Worm (Caenorhabditis elegans): ENCODE results near the gene fbxa-45.
A peak's percentile ranks its signal among the peaks of the same experiment; 100 is the strongest.

Gene fbxa-45

DNA sequence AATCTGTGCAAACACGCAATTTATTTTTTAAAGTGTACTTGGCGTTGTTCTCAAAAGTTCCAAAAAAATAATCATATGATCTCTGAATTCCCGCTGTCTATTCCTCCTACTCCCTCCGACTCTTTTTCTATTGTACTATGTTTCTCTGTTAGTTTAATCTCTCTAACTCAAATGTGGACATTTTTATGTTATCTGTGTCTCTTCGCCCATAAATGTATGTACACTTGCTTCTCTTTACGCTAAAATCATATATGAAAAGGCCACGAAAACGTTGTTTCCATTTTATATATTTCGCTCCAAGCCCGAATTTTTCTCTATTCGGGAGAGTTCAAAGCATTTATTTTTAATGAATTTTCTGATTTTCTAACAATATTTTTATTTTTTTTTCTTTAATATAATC, 11.6 kb upstream of the fbxa-45 start:
- TF ChIP-seq elt-2 (tag; optimal IDR thresholded peaks at IDR 0.05) (peak; percentile 25), nhr-77 (tag; optimal IDR thresholded peaks at IDR 0.05) (no peak), pha-4 (tag; optimal IDR thresholded peaks at IDR 0.05) (peak; percentile 61), pqm-1 (tag; optimal IDR thresholded peaks at IDR 0.05) (peak; percentile 3), ztf-4 (tag; optimal IDR thresholded peaks at IDR 0.05) (no peak)

DNA sequence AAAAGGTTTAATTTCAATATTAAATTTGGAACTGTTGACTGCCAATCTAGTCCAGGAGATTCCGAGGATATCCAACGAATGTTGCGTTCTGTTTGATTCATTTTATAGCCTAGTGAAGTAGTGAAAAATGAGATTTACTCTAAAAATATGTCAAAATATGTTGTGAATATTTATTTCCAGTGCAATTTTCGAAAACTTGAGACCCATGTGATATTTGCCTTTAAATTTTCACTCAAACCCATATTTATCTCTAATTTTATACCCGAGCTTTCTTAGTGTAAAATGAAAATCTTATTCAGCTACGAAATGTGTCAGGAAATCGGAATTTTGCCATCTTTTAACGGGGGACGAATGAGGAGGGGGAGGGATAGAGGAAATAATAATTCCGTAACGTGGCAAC, 10.6 kb upstream of the fbxa-45 start, which contains the start of gene F09C6.16:
F09C6.16 (minus strand) TSS at position 101 of the 400 bp plus-strand sequence.
- TF ChIP-seq unc-62 (GFP tag; optimal IDR thresholded peaks at IDR 0.05) (no peak), aly-2 (tag; optimal IDR thresholded peaks at IDR 0.05) (no peak), egl-5 (tag; optimal IDR thresholded peaks at IDR 0.05) (no peak), sea-2 (GFP tag; optimal IDR thresholded peaks at IDR 0.05) (no peak), ceh-16 (tag; optimal IDR thresholded peaks at IDR 0.05) (no peak), nhr-76 (tag; optimal IDR thresholded peaks at IDR 0.05) (no peak), egl-27 (tag; optimal IDR thresholded peaks at IDR 0.05) (no peak), ZK546.5 (tag; optimal IDR thresholded peaks at IDR 0.05) (no peak), fos-1 (tag; optimal IDR thresholded peaks at IDR 0.05) (no peak), tbx-2 (tag; optimal IDR thresholded peaks at IDR 0.05) (no peak), ztf-11 (tag; optimal IDR thresholded peaks at IDR 0.05) (no peak), lin-39 (tag; optimal IDR thresholded peaks at IDR 0.05) (no peak), ztf-4 (tag; optimal IDR thresholded peaks at IDR 0.05) (no peak), unc-39 (tag; optimal IDR thresholded peaks at IDR 0.05) (no peak), pqm-1 (tag; optimal IDR thresholded peaks at IDR 0.05) (no peak), jun-1 (tag; optimal IDR thresholded peaks at IDR 0.05) (no peak), daf-12 (tag; optimal IDR thresholded peaks at IDR 0.05) (no peak), elt-2 (tag; optimal IDR thresholded peaks at IDR 0.05) (no peak), nhr-77 (tag; optimal IDR thresholded peaks at IDR 0.05) (no peak)

DNA sequence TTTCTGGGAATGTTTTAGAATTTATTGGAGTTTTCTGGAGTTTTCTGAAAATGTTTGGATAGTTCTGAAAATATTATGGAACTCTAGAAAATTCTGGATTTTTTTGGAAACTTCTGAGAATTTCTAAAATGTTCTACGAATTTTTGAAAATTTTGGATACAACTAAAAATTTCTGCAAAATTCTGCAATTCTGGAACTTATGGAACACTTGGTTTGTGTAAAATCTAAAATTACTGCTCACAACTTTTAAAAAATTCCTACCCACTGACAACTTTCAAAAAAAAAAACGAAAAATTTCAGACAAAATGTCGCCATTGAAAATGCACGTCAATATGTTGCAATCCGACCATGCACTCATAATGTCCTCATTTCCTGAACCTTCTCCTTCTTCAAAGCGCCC, 5.4 kb upstream of the fbxa-45 start, which contains the start of gene nhr-262:
nhr-262 (plus strand) TSS at position 301 of the 400 bp plus-strand sequence.
- TF ChIP-seq nhr-25 (tag; optimal IDR thresholded peaks at IDR 0.05) (no peak), ceh-82 (tag; optimal IDR thresholded peaks at IDR 0.05) (no peak), ceh-28 (tag; optimal IDR thresholded peaks at IDR 0.05) (no peak), lsy-12 (tag; optimal IDR thresholded peaks at IDR 0.05) (no peak), elt-3 (tag; optimal IDR thresholded peaks at IDR 0.05) (no peak), nhr-77 (tag; optimal IDR thresholded peaks at IDR 0.05) (no peak), nhr-67 (tag; optimal IDR thresholded peaks at IDR 0.05) (no peak), mdl-1 (tag; optimal IDR thresholded peaks at IDR 0.05) (no peak), ceh-16 (tag; optimal IDR thresholded peaks at IDR 0.05) (no peak), pqm-1 (tag; optimal IDR thresholded peaks at IDR 0.05) (no peak), skn-1 (tag; optimal IDR thresholded peaks at IDR 0.05) (no peak), aly-2 (tag; optimal IDR thresholded peaks at IDR 0.05) (no peak), unc-39 (tag; optimal IDR thresholded peaks at IDR 0.05) (no peak), fkh-2 (tag; optimal IDR thresholded peaks at IDR 0.05) (no peak), egl-27 (tag; optimal IDR thresholded peaks at IDR 0.05) (no peak), tbx-2 (tag; optimal IDR thresholded peaks at IDR 0.05) (no peak), nhr-11 (tag; optimal IDR thresholded peaks at IDR 0.05) (no peak), R02D3.7 (tag; optimal IDR thresholded peaks at IDR 0.05) (no peak)

DNA sequence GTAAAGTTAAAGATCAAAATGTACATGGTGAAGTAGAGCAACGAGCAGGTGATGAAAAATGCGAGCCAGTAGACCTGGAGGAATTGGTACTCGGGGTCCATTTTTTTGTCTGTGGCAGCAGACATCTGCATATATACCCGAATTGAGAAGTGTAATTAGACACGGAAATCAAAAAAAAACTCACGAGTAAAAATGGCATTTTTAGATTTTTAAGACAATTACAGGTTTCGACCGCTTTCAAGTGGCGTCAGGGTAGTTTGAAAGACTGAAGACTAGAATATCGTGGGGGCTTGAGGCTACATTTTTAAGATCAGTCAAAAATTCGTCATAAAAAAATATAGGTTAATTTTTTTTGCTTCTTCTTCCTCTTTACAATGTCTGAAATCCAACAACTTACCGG, 3.5 kb upstream of the fbxa-45 start, which contains the start of gene srd-68:
srd-68 (minus strand) TSS at position 101 of the 400 bp plus-strand sequence.
- TF ChIP-seq ceh-16 (tag; optimal IDR thresholded peaks at IDR 0.05), result no peak
- no peak for TF ChIP-seq snpc-4 (tag; optimal IDR thresholded peaks at IDR 0.05)
- TF ChIP-seq unc-62 (GFP tag; optimal IDR thresholded peaks at IDR 0.05), result no peak
- TF ChIP-seq fkh-2 (tag; optimal IDR thresholded peaks at IDR 0.05), result no peak
- no peak for TF ChIP-seq nhr-28 (tag; optimal IDR thresholded peaks at IDR 0.05)
- no peak for TF ChIP-seq hmg-11 (tag; optimal IDR thresholded peaks at IDR 0.05)
- TF ChIP-seq fkh-10 (GFP tag; optimal IDR thresholded peaks at IDR 0.05), result no peak
- no peak for TF ChIP-seq nhr-77 (tag; optimal IDR thresholded peaks at IDR 0.05)
- no peak for TF ChIP-seq aly-2 (tag; optimal IDR thresholded peaks at IDR 0.05)
- no peak for TF ChIP-seq nhr-43 (tag; optimal IDR thresholded peaks at IDR 0.05; ENCODE audit: poor library complexity, severe bottlenecking)
- TF ChIP-seq elt-3 (tag; optimal IDR thresholded peaks at IDR 0.05), result no peak
- no peak for TF ChIP-seq ceh-82 (tag; optimal IDR thresholded peaks at IDR 0.05)
- no peak for TF ChIP-seq nfya-1 (tag; optimal IDR thresholded peaks at IDR 0.05; ENCODE audit: insufficient read depth)
- no peak for TF ChIP-seq nhr-23 (tag; optimal IDR thresholded peaks at IDR 0.05)

Data from whole organism, L3 larva.